Fruit fly (Drosophila melanogaster): ENCODE data around the gene step.

step gene

dm6 chr2L:21794547-21795341, 37.5 kb upstream of the step start:
- TF ChIP-seq CG4318 (GFP tag; optimal IDR thresholded peaks at IDR 0.05) (peak; percentile 91), OdsH (GFP tag; optimal IDR thresholded peaks at IDR 0.05) (peak; percentile 98), dac (GFP tag; optimal IDR thresholded peaks at IDR 0.05) (peak; percentile 94), CG11294 (GFP tag; IDR thresholded peaks at IDR 0.05) (peak; percentile 94), Hr39 (GFP tag; optimal IDR thresholded peaks at IDR 0.05) (peak; percentile 98), Hr4 (GFP tag; optimal IDR thresholded peaks at IDR 0.05) (peak; percentile 98), CG6163 (GFP tag; IDR thresholded peaks at IDR 0.05) (peak; percentile 98), Hr38 (GFP tag; optimal IDR thresholded peaks at IDR 0.05) (no peak), CG31627 (GFP tag; optimal IDR thresholded peaks at IDR 0.05) (peak; percentile 98), Eip75B (GFP tag; optimal IDR thresholded peaks at IDR 0.05) (peak; percentile 98), CG6808 (GFP tag; optimal IDR thresholded peaks at IDR 0.05) (peak; percentile 95), CG16779 (tag; optimal IDR thresholded peaks at IDR 0.05) (peak; percentile 92), fkh (GFP tag; optimal IDR thresholded peaks at IDR 0.05) (peak; percentile 88), spab (GFP tag; optimal IDR thresholded peaks at IDR 0.05) (peak; percentile 94), CG6854 (GFP tag; optimal IDR thresholded peaks at IDR 0.05) (peak; percentile 94), Smox (GFP tag; optimal IDR thresholded peaks at IDR 0.05) (peak; percentile 97), Ets21C (GFP tag; optimal IDR thresholded peaks at IDR 0.05) (peak; percentile 97), dsx (GFP tag; optimal IDR thresholded peaks at IDR 0.05; ENCODE audit: poor library complexity, severe bottlenecking) (peak; percentile 96), CG10631 (GFP tag; optimal IDR thresholded peaks at IDR 0.05) (peak; percentile 97), CG8632 (GFP tag; optimal IDR thresholded peaks at IDR 0.05) (peak; percentile 96), cyc (GFP tag; optimal IDR thresholded peaks at IDR 0.05) (peak; percentile 98), CG8119 (GFP tag; IDR thresholded peaks at IDR 0.05) (peak; percentile 96), Sox14 (GFP tag; optimal IDR thresholded peaks at IDR 0.05) (peak; percentile 98), pdm3 (GFP tag; optimal IDR thresholded peaks at IDR 0.05) (peak; percentile 97), CG10669 (GFP tag; optimal IDR thresholded peaks at IDR 0.05) (peak; percentile 96), Eip93F (GFP tag; optimal IDR thresholded peaks at IDR 0.05) (peak; percentile 88), fd59A (GFP tag; optimal IDR thresholded peaks at IDR 0.05) (peak; percentile 95), Sox102F (GFP tag; optimal IDR thresholded peaks at IDR 0.05) (peak; percentile 97), eg (GFP tag; IDR thresholded peaks at IDR 0.05) (peak; percentile 97), CG3032 (tag; optimal IDR thresholded peaks at IDR 0.05) (peak; percentile 98), achi (GFP tag; optimal IDR thresholded peaks at IDR 0.05) (peak; percentile 96), CG1621 (tag; optimal IDR thresholded peaks at IDR 0.05) (peak; percentile 96), CG6792 (GFP tag; optimal IDR thresholded peaks at IDR 0.05) (peak; percentile 96), Blimp-1 (GFP tag; optimal IDR thresholded peaks at IDR 0.05) (peak; percentile 91), CG7368 (GFP tag; optimal IDR thresholded peaks at IDR 0.05) (peak; percentile 96), salr (GFP tag; optimal IDR thresholded peaks at IDR 0.05) (peak; percentile 95), lz (GFP tag; optimal IDR thresholded peaks at IDR 0.05) (peak; percentile 98), CG11902 (GFP tag; optimal IDR thresholded peaks at IDR 0.05) (peak; percentile 95), CG32006 (GFP tag; optimal IDR thresholded peaks at IDR 0.05) (peak; percentile 97), Eip78C (GFP tag) (peak; percentile 99), CG9139 (GFP tag; optimal IDR thresholded peaks at IDR 0.05) (peak; percentile 91), Sox15 (GFP tag; optimal IDR thresholded peaks at IDR 0.05) (peak; percentile 97), Ets96B (tag; optimal IDR thresholded peaks at IDR 0.05) (peak; percentile 98), CG15336 (GFP tag; IDR thresholded peaks at IDR 0.05) (peak; percentile 96; the same call in 1 of the 2 replicates), topi (GFP tag; optimal IDR thresholded peaks at IDR 0.05) (peak; percentile 99), CG11762 (GFP tag; optimal IDR thresholded peaks at IDR 0.05; ENCODE audit: insufficient read depth) (peak; percentile 95), esn (GFP tag; optimal IDR thresholded peaks at IDR 0.05) (peak; percentile 98), CG8319 (GFP tag; optimal IDR thresholded peaks at IDR 0.05) (peak; percentile 94), net (GFP tag; optimal IDR thresholded peaks at IDR 0.05) (peak; percentile 97), vri (GFP tag; optimal IDR thresholded peaks at IDR 0.05) (peak; percentile 96)

Data from whole organism, prepupa.